Worm (Caenorhabditis elegans): ENCODE data around the gene srp-7.

ce11 chrV:8178914-8179542, at the start of gene srp-7:
- no peak for TF ChIP-seq ama-1 (optimal IDR thresholded peaks at IDR 0.05)
- TF ChIP-seq tbx-11 (GFP tag; IDR thresholded peaks at IDR 0.05) = no peak
- peak; percentile 36; the same call in 1 of the 2 replicates for TF ChIP-seq scrt-1 (GFP tag; IDR thresholded peaks at IDR 0.05)
- no peak for TF ChIP-seq flt-1 (GFP tag; IDR thresholded peaks at IDR 0.05)
- TF ChIP-seq hnd-1 (tag; optimal IDR thresholded peaks at IDR 0.05) = no peak
- TF ChIP-seq pes-1 (GFP tag; IDR thresholded peaks at IDR 0.05) = no peak

Data from whole organism, early embryonic.